Worm (Caenorhabditis elegans) whole organism, young adult: ENCODE results near the gene npax-4.

Experiments used
- Y95B8A.8 ChIP-seq: fragments of 200-800 bp; sonication (Bioruptor generic); IDR thresholded peaks from 2 replicates; pipeline ENCODE4 v1.3.6; 2022; ENCODE audit warnings: missing genetic modification reagents, missing genetic modification characterization, missing compliant biosample characterization
- bed-2 ChIP-seq: fragments of 200-800 bp; sonication (Bioruptor generic); IDR thresholded peaks from 2 replicates; pipeline ENCODE4 v1.3.6; 2022; ENCODE audit warnings: missing genetic modification reagents, missing genetic modification characterization, missing compliant biosample characterization
- ceh-27 ChIP-seq: fragments of 200-800 bp; sonication (Bioruptor generic); optimal IDR thresholded peaks from 2 replicates; lab custom pipeline; 2018; ENCODE audit warnings: mild to moderate bottlenecking, missing genetic modification characterization, moderate library complexity, missing compliant biosample characterization
- lag-1 ChIP-seq: fragments of 200-800 bp; sonication (Bioruptor generic); IDR thresholded peaks from 2 replicates; pipeline ENCODE4 v1.3.6; 2022; ENCODE audit warnings: missing genetic modification reagents, missing genetic modification characterization, missing compliant biosample characterization
- lin-35 ChIP-seq, 3 experiments: fragments of 150-350 bp in 2 of 3; sonication (generic microtip) in 1 of 3; optimal IDR thresholded peaks; 2 replicates each; lab custom pipeline; 2014 to 2018; ENCODE audit warnings: missing biosample characterization in 3 of 3, missing genetic modification characterization in 3 of 3, missing genetic modification reagents in 3 of 3
- madf-10 ChIP-seq: sonication (generic microtip); optimal IDR thresholded peaks from 2 replicates; lab custom pipeline; 2016; ENCODE audit warnings: mild to moderate bottlenecking, missing genetic modification characterization, missing compliant biosample characterization
- nhr-120 ChIP-seq: fragments of 200-800 bp; sonication (Bioruptor generic); IDR thresholded peaks from 2 replicates; pipeline ENCODE4 v1.3.6; 2022; ENCODE audit warnings: missing genetic modification characterization, missing compliant biosample characterization
- snpc-3.4 ChIP-seq: sonication (generic microtip); optimal IDR thresholded peaks from 2 replicates; lab custom pipeline; 2017; ENCODE audit warnings: missing genetic modification characterization, mild to moderate bottlenecking, missing compliant biosample characterization, antibody characterized with exemption, moderate library complexity, missing genotype, missing genetic modification reagents
- snpc-4 ChIP-seq, 5 experiments: fragments of 150-350 bp in 1 of 5; sonication (generic microtip) in 4 of 5; optimal IDR thresholded peaks; 2 replicates each; lab custom pipeline; 2014 to 2018; ENCODE audit warnings: missing genetic modification characterization in 5 of 5, missing biosample characterization in 3 of 5, antibody characterized with exemption in 2 of 5, mild to moderate bottlenecking in 2 of 5, missing compliant biosample characterization in 2 of 5, missing genotype in 2 of 5, moderate library complexity in 2 of 5, missing genetic modification reagents in 1 of 5
- somi-1 ChIP-seq: fragments of 200-800 bp; sonication (Bioruptor generic); optimal IDR thresholded peaks from 2 replicates; lab custom pipeline; 2018; ENCODE audit warnings: mild to moderate bottlenecking, missing genetic modification characterization, missing compliant biosample characterization
- unc-62 ChIP-seq: fragments of 150-350 bp; optimal IDR thresholded peaks from 2 replicates; lab custom pipeline; 2014; ENCODE audit warnings: missing biosample characterization, missing genetic modification reagents, missing genetic modification characterization
- ztf-25 ChIP-seq: fragments of 200-800 bp; sonication (Bioruptor generic); IDR thresholded peaks from 2 replicates; pipeline ENCODE4 v1.3.6; 2022; ENCODE audit warnings: missing genetic modification reagents, missing genetic modification characterization, missing compliant biosample characterization

DNA sequence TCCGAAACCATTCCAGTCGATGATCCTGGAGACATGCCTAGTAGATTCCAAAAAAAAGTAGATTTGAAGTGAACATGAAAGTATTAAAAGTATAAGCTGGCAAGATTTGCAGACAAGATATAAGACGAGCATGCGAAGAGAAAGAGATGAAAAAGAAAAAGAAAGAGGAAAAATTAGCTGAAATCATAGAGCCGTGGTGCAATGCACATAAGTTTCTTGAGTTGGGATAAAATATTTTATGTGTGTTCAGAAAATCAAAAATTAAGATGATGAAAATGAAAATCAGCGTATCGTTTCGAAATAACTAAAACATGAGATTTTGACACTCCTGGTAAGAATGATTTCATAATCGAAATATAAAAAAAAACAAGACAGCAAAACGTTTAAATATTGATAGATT lies 35.3 kb downstream of the npax-4 start, which contains the start of gene T11B7.2:
- TF ChIP-seq snpc-4 (GFP tag; optimal IDR thresholded peaks at IDR 0.05; lab: Kevin White, UChicago), result no peak
- no peak for TF ChIP-seq snpc-4 (tag; optimal IDR thresholded peaks at IDR 0.05; lab: Kevin White, UChicago)
- no peak for TF ChIP-seq ztf-25 (GFP tag; lab: Robert Waterston, UW)
- TF ChIP-seq lin-35 (GFP tag; optimal IDR thresholded peaks at IDR 0.05; lab: Kevin White, UChicago), result no peak
- no peak for TF ChIP-seq lag-1 (GFP tag; lab: Robert Waterston, UW)
- no peak for TF ChIP-seq nhr-120
- TF ChIP-seq snpc-3.4 (tag; lab: Kevin White, UChicago), result no peak
- TF ChIP-seq Y95B8A.8 (GFP tag; lab: Robert Waterston, UW), result no peak
- no peak for TF ChIP-seq bed-2 (GFP tag; lab: Robert Waterston, UW)
- no peak for TF ChIP-seq ceh-27 (GFP tag; lab: Kevin White, UChicago)
- TF ChIP-seq unc-62 (GFP tag; lab: Kevin White, UChicago), result no peak
- TF ChIP-seq somi-1 (GFP tag; lab: Kevin White, UChicago), result no peak
- no peak for TF ChIP-seq madf-10
